Worm (Caenorhabditis elegans) whole organism, L1 larva: Measurements from ENCODE around the gene F53A9.3.

Source experiments
- C04F5.9 ChIP-seq: sonication (generic microtip); optimal IDR thresholded peaks from 2 replicates; lab custom pipeline; 2016; ENCODE audit warnings: missing genetic modification characterization, missing compliant biosample characterization
- C34B4.2 ChIP-seq: sonication (generic microtip); optimal IDR thresholded peaks from 2 replicates; lab custom pipeline; 2017; ENCODE audit warnings: mild to moderate bottlenecking, missing genetic modification characterization, missing compliant biosample characterization
- F16B12.6 ChIP-seq: fragments of 150-350 bp; optimal IDR thresholded peaks from 2 replicates; lab custom pipeline; 2014; ENCODE audit warnings: missing biosample characterization, missing genetic modification characterization
- aha-1 ChIP-seq: fragments of 150-350 bp; optimal IDR thresholded peaks from 2 replicates; lab custom pipeline; 2014; ENCODE audit warnings: missing biosample characterization, missing genetic modification characterization
- alr-1 ChIP-seq: fragments of 200-800 bp; sonication (Bioruptor generic); optimal IDR thresholded peaks from 2 replicates; lab custom pipeline; 2018; ENCODE audit warnings: borderline replicate concordance, mild to moderate bottlenecking, missing genetic modification characterization, missing compliant biosample characterization
- aly-2 ChIP-seq: fragments of 150-350 bp; optimal IDR thresholded peaks from 2 replicates; lab custom pipeline; 2014; ENCODE audit warnings: missing biosample characterization, missing genetic modification characterization
- blmp-1 ChIP-seq: fragments of 150-350 bp; optimal IDR thresholded peaks from 2 replicates; lab custom pipeline; 2014; ENCODE audit warnings: missing biosample characterization, missing genetic modification characterization
- ceh-63 ChIP-seq: fragments of 200-800 bp; sonication (Bioruptor generic); optimal IDR thresholded peaks from 2 replicates; lab custom pipeline; 2018; ENCODE audit warnings: mild to moderate bottlenecking, missing genetic modification characterization, missing compliant biosample characterization
- ceh-8 ChIP-seq: fragments of 200-800 bp; sonication (Bioruptor generic); optimal IDR thresholded peaks from 2 replicates; lab custom pipeline; 2018; ENCODE audit warnings: mild to moderate bottlenecking, missing genetic modification characterization, moderate library complexity, missing compliant biosample characterization
- ceh-82 ChIP-seq, 3 experiments: fragments of 150-350 bp in 1 of 3; sonication (generic microtip) in 2 of 3; optimal IDR thresholded peaks; 2 replicates each; lab custom pipeline; 2014 to 2017; ENCODE audit warnings: missing biosample characterization in 3 of 3, missing genetic modification characterization in 3 of 3
- ces-1 ChIP-seq: fragments of 150-350 bp; optimal IDR thresholded peaks from 2 replicates; lab custom pipeline; 2014; ENCODE audit warnings: missing biosample characterization, missing genetic modification reagents, missing genetic modification characterization
- dpl-1 ChIP-seq, 3 experiments: fragments of 150-350 bp in 2 of 3; sonication (generic microtip) in 1 of 3; optimal IDR thresholded peaks; 2 replicates each; lab custom pipeline; 2014 to 2017; ENCODE audit warnings: missing biosample characterization in 3 of 3, missing genetic modification characterization in 3 of 3, missing genetic modification reagents in 3 of 3
- efl-1 ChIP-seq, 4 experiments: fragments of 150-350 bp; optimal IDR thresholded peaks in 3 of 4; peaks in 1 of 4; 1 replicate in 1 of 4; 2 replicates in 3 of 4; lab custom pipeline; 2014; ENCODE audit warnings: missing biosample characterization in 2 of 4, missing genetic modification characterization in 2 of 4, missing genetic modification reagents in 2 of 4
- egl-13 ChIP-seq: sonication (generic microtip); optimal IDR thresholded peaks from 2 replicates; lab custom pipeline; 2016; ENCODE audit warnings: missing genotype, missing genetic modification reagents, missing genetic modification characterization, missing compliant biosample characterization
- egl-27 ChIP-seq, 2 experiments: fragments of 150-350 bp in 1 of 2; sonication (generic microtip); optimal IDR thresholded peaks; 3 replicates each; lab custom pipeline; 2017 to 2018; ENCODE audit warnings: missing biosample characterization in 2 of 2, missing genetic modification characterization in 2 of 2, missing genetic modification reagents in 2 of 2
- fkh-10 ChIP-seq: sonication (generic microtip); optimal IDR thresholded peaks from 2 replicates; lab custom pipeline; 2017; ENCODE audit warnings: missing biosample characterization, missing genetic modification reagents, missing genetic modification characterization
- fkh-8 ChIP-seq: sonication (generic microtip); optimal IDR thresholded peaks from 2 replicates; lab custom pipeline; 2016; ENCODE audit warnings: mild to moderate bottlenecking, missing genetic modification characterization, missing compliant biosample characterization
- fos-1 ChIP-seq: fragments of 150-350 bp; optimal IDR thresholded peaks from 2 replicates; lab custom pipeline; 2014; ENCODE audit warnings: missing biosample characterization, missing genetic modification characterization
- grh-1 ChIP-seq: fragments of 200-800 bp; sonication (Bioruptor generic); IDR thresholded peaks from 2 replicates; pipeline ENCODE4 v1.3.6; 2022; ENCODE audit warnings: missing genetic modification reagents, missing genetic modification characterization, missing compliant biosample characterization
- hlh-17 ChIP-seq: fragments of 200-800 bp; sonication (Bioruptor generic); optimal IDR thresholded peaks from 2 replicates; lab custom pipeline; 2018; ENCODE audit warnings: missing genetic modification characterization, mild to moderate bottlenecking, missing compliant biosample characterization, moderate library complexity, borderline replicate concordance
- hpl-2 ChIP-seq: fragments of 150-350 bp; optimal IDR thresholded peaks from 2 replicates; lab custom pipeline; 2014; ENCODE audit warnings: missing biosample characterization, missing genetic modification reagents, missing genetic modification characterization
- irx-1 ChIP-seq: sonication (generic microtip); optimal IDR thresholded peaks from 2 replicates; lab custom pipeline; 2016; ENCODE audit warnings: missing genetic modification characterization, missing compliant biosample characterization
- isw-1 ChIP-seq: fragments of 200-800 bp; sonication (Bioruptor generic); IDR thresholded peaks from 2 replicates; pipeline ENCODE4 v1.3.6; 2022; ENCODE audit warnings: missing genetic modification characterization, missing compliant biosample characterization
- jun-1 ChIP-seq: fragments of 150-350 bp; optimal IDR thresholded peaks from 2 replicates; lab custom pipeline; 2014; ENCODE audit warnings: missing biosample characterization, missing genetic modification reagents, missing genetic modification characterization
- lin-13 ChIP-seq: fragments of 150-350 bp; optimal IDR thresholded peaks from 2 replicates; lab custom pipeline; 2014; ENCODE audit warnings: missing biosample characterization, missing genetic modification reagents, missing genetic modification characterization
- lin-15B ChIP-seq: fragments of 150-350 bp; sonication (generic microtip); optimal IDR thresholded peaks from 3 replicates; lab custom pipeline; 2014; ENCODE audit warnings: missing biosample characterization, missing genetic modification characterization
- lin-35 ChIP-seq, 2 experiments: fragments of 150-350 bp; optimal IDR thresholded peaks; 2 replicates each; lab custom pipeline; 2014; ENCODE audit warnings: missing biosample characterization in 2 of 2, missing genetic modification characterization in 2 of 2, missing genetic modification reagents in 2 of 2
- lin-39 ChIP-seq: fragments of 150-350 bp; optimal IDR thresholded peaks from 2 replicates; lab custom pipeline; 2014; ENCODE audit warnings: missing biosample characterization, missing genetic modification reagents, missing genetic modification characterization
- mef-2 ChIP-seq: fragments of 150-350 bp; optimal IDR thresholded peaks from 2 replicates; lab custom pipeline; 2014; ENCODE audit warnings: missing biosample characterization, missing genetic modification characterization
- nhr-11 ChIP-seq: fragments of 150-350 bp; optimal IDR thresholded peaks from 2 replicates; lab custom pipeline; 2014; ENCODE audit warnings: missing biosample characterization, missing genetic modification characterization
- nhr-20 ChIP-seq: sonication (generic microtip); optimal IDR thresholded peaks from 2 replicates; lab custom pipeline; 2016; ENCODE audit warnings: mild to moderate bottlenecking, missing genetic modification characterization, missing compliant biosample characterization
- nhr-237 ChIP-seq: fragments of 150-350 bp; optimal IDR thresholded peaks from 2 replicates; lab custom pipeline; 2014; ENCODE audit warnings: missing biosample characterization, missing genetic modification characterization
- nhr-28 ChIP-seq: fragments of 150-350 bp; optimal IDR thresholded peaks from 2 replicates; lab custom pipeline; 2014; ENCODE audit warnings: missing biosample characterization, missing genetic modification characterization
- nhr-47 ChIP-seq: sonication (generic microtip); optimal IDR thresholded peaks from 2 replicates; lab custom pipeline; 2016; ENCODE audit warnings: mild to moderate bottlenecking, missing genetic modification characterization, moderate library complexity, missing compliant biosample characterization
- nhr-77 ChIP-seq: fragments of 150-350 bp; optimal IDR thresholded peaks from 2 replicates; lab custom pipeline; 2014; ENCODE audit warnings: missing biosample characterization, missing genetic modification characterization
- nhr-84 ChIP-seq: sonication (generic microtip); optimal IDR thresholded peaks from 2 replicates; lab custom pipeline; 2017; ENCODE audit warnings: missing biosample characterization, missing genetic modification characterization
- nhr-90 ChIP-seq: sonication (generic microtip); optimal IDR thresholded peaks from 2 replicates; lab custom pipeline; 2016; ENCODE audit warnings: mild to moderate bottlenecking, missing genetic modification characterization, missing compliant biosample characterization; ENCODE audit not compliant: poor library complexity
- pax-3 ChIP-seq: fragments of 200-800 bp; sonication (Bioruptor generic); optimal IDR thresholded peaks from 2 replicates; lab custom pipeline; 2018; ENCODE audit warnings: mild to moderate bottlenecking, missing genetic modification characterization, moderate library complexity, missing compliant biosample characterization
- rnt-1 ChIP-seq: sonication (generic microtip); optimal IDR thresholded peaks from 2 replicates; lab custom pipeline; 2016; ENCODE audit warnings: mild to moderate bottlenecking, missing genetic modification characterization, moderate library complexity, missing compliant biosample characterization
- skn-1 ChIP-seq: fragments of 150-350 bp; optimal IDR thresholded peaks from 2 replicates; lab custom pipeline; 2014; ENCODE audit warnings: missing biosample characterization, missing genetic modification characterization
- snpc-4 ChIP-seq: fragments of 150-350 bp; optimal IDR thresholded peaks from 2 replicates; lab custom pipeline; 2014; ENCODE audit warnings: missing biosample characterization, missing genetic modification characterization
- sox-4 ChIP-seq: sonication (generic microtip); optimal IDR thresholded peaks from 2 replicates; lab custom pipeline; 2016; ENCODE audit warnings: missing genetic modification characterization, missing compliant biosample characterization
- sptf-1 ChIP-seq: fragments of 150-350 bp; optimal IDR thresholded peaks from 2 replicates; lab custom pipeline; 2014; ENCODE audit warnings: missing biosample characterization, missing genetic modification characterization
- sup-37 ChIP-seq: fragments of 200-800 bp; sonication (Bioruptor generic); optimal IDR thresholded peaks from 2 replicates; lab custom pipeline; 2018; ENCODE audit warnings: mild to moderate bottlenecking, missing genetic modification characterization, missing compliant biosample characterization
- swsn-7 ChIP-seq: sonication (generic microtip); optimal IDR thresholded peaks from 2 replicates; lab custom pipeline; 2016; ENCODE audit warnings: missing genetic modification characterization, missing compliant biosample characterization
- unc-30 ChIP-seq: sonication (generic microtip); optimal IDR thresholded peaks from 2 replicates; lab custom pipeline; 2017; ENCODE audit warnings: missing biosample characterization, missing genetic modification characterization
- unc-86 ChIP-seq: sonication (generic microtip); optimal IDR thresholded peaks from 2 replicates; lab custom pipeline; 2016; ENCODE audit warnings: missing genetic modification characterization, missing compliant biosample characterization
- zip-4 ChIP-seq: fragments of 200-800 bp; sonication (Bioruptor generic); optimal IDR thresholded peaks from 2 replicates; lab custom pipeline; 2018; ENCODE audit warnings: mild to moderate bottlenecking, missing genetic modification characterization, moderate library complexity, missing compliant biosample characterization
- ztf-11 ChIP-seq, 2 experiments: sonication (generic microtip); optimal IDR thresholded peaks; 2 replicates each; lab custom pipeline; 2016 to 2017; ENCODE audit warnings: missing genetic modification characterization in 2 of 2, missing biosample characterization in 1 of 2, missing compliant biosample characterization in 1 of 2

F53A9.3 gene

DNA sequence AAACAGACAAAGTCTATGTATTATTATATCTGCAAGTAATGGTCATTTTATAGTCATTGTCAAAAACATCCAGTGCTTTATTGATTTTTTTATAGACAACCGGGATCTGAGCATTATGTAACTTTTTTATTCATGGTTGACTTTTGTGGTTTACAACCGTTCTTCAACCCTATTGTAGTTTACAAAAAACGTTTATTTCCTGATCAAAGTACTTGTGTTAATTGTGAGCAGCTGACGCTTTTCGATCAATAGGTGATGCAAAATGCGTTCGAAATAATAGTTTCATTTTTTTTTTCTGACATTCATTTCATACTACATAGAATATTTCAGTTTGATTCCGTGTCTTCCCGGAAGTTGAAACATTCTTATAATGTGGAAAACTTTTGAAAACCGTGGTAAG, 35.4 kb upstream of the F53A9.3 start, which contains the start of the genes K09E2.2 and K09E2.3:
TSS of gene K09E2.2 (plus strand) at position 301 of the 400 bp plus-strand sequence.
TSS of gene K09E2.3 (plus strand) at position 325 of the 400 bp plus-strand sequence.
- TF ChIP-seq nhr-237 (tag; lab: Kevin White, UChicago) (no peak), C34B4.2 (tag; lab: Kevin White, UChicago) (no peak), isw-1 (GFP tag; lab: Robert Waterston, UW) (no peak), blmp-1 (no peak), sox-4 (tag; lab: Kevin White, UChicago) (no peak), egl-27 (tag; optimal IDR thresholded peaks at IDR 0.05; lab: Kevin White, UChicago) (no peak), pax-3 (tag; lab: Kevin White, UChicago) (no peak), sup-37 (no peak), ceh-63 (GFP tag; lab: Kevin White, UChicago) (no peak), nhr-11 (tag; lab: Kevin White, UChicago) (no peak), jun-1 (tag; lab: Kevin White, UChicago) (no peak), aha-1 (tag; lab: Kevin White, UChicago) (no peak), C04F5.9 (tag; lab: Kevin White, UChicago) (no peak), zip-4 (no peak), alr-1 (tag; lab: Kevin White, UChicago) (no peak)
- TF ChIP-seq, all 84 proteins: peak for 0

ce11 chrX:8674514-8674913, 33.6 kb upstream of the F53A9.3 start:
- TF ChIP-seq grh-1 (GFP tag; lab: Robert Waterston, UW) (peak; percentile 37; the same call in 1 of the 2 replicates), nhr-77 (no peak), nhr-90 (tag; lab: Kevin White, UChicago) (peak; percentile 83), lin-13 (no peak), irx-1 (tag; lab: Kevin White, UChicago) (no peak), ces-1 (no peak), lin-39 (tag; lab: Kevin White, UChicago) (no peak), zip-4 (no peak), ztf-11 (tag; optimal IDR thresholded peaks at IDR 0.05; lab: Kevin White, UChicago) (no peak), fkh-8 (tag; lab: Kevin White, UChicago) (no peak), F16B12.6 (tag; lab: Kevin White, UChicago) (no peak), aly-2 (tag; lab: Kevin White, UChicago) (no peak), rnt-1 (tag; lab: Kevin White, UChicago) (no peak), ceh-8 (GFP tag; lab: Kevin White, UChicago) (no peak), alr-1 (tag; lab: Kevin White, UChicago) (no peak), pax-3 (tag; lab: Kevin White, UChicago) (no peak), lin-15B (no peak), nhr-237 (tag; lab: Kevin White, UChicago) (no peak), unc-86 (tag; lab: Kevin White, UChicago) (no peak), aha-1 (tag; lab: Kevin White, UChicago) (no peak), fkh-10 (GFP tag; lab: Kevin White, UChicago) (no peak), swsn-7 (tag; lab: Kevin White, UChicago) (peak; percentile 3), jun-1 (tag; lab: Kevin White, UChicago) (no peak), hlh-17 (GFP tag; lab: Kevin White, UChicago) (no peak), nhr-28 (tag; lab: Kevin White, UChicago) (no peak), snpc-4 (tag; lab: Kevin White, UChicago) (no peak), hpl-2 (no peak), nhr-20 (tag; lab: Kevin White, UChicago) (peak; percentile 94), C34B4.2 (tag; lab: Kevin White, UChicago) (no peak), unc-30 (tag; lab: Kevin White, UChicago) (no peak), dpl-1 (GFP tag; optimal IDR thresholded peaks at IDR 0.05; lab: Kevin White, UChicago) (peak in 2 of 3 experiments; percentile 14 to 39), nhr-84 (tag; lab: Kevin White, UChicago) (no peak), isw-1 (GFP tag; lab: Robert Waterston, UW) (no peak), egl-13 (tag; lab: Kevin White, UChicago) (no peak), nhr-47 (tag; lab: Kevin White, UChicago) (peak; percentile 55), efl-1 (optimal IDR thresholded peaks at IDR 0.05; lab: Kevin White, UChicago) (no peak), efl-1 (GFP tag; optimal IDR thresholded peaks at IDR 0.05 in 1 of 2; lab: Kevin White, UChicago) (peak in 1 of 2 experiments; percentile 95), fos-1 (no peak), mef-2 (no peak), ceh-82 (tag; optimal IDR thresholded peaks at IDR 0.05; lab: Kevin White, UChicago) (no peak), lin-35 (GFP tag; optimal IDR thresholded peaks at IDR 0.05; lab: Kevin White, UChicago) (peak in 1 of 2 experiments; percentile 86), ceh-63 (GFP tag; lab: Kevin White, UChicago) (no peak), skn-1 (tag; lab: Kevin White, UChicago) (no peak), sptf-1 (no peak)
